Worm (Caenorhabditis elegans): ENCODE data around the gene trp-1.

trp-1 gene

ce11 chrIII:8521654-8522392 lies 13.1 kb upstream of the trp-1 start:
- no peak for TF ChIP-seq lsy-2 (tag; optimal IDR thresholded peaks at IDR 0.05)
- no peak for TF ChIP-seq mep-1 (tag; optimal IDR thresholded peaks at IDR 0.05)
- TF ChIP-seq nhr-237 (tag; optimal IDR thresholded peaks at IDR 0.05), result no peak
- TF ChIP-seq elt-3 (tag; optimal IDR thresholded peaks at IDR 0.05), result no peak
- no peak for TF ChIP-seq nhr-76 (tag; optimal IDR thresholded peaks at IDR 0.05)
- TF ChIP-seq unc-62 (GFP tag; optimal IDR thresholded peaks at IDR 0.05), result no peak
- TF ChIP-seq lin-13 (tag; optimal IDR thresholded peaks at IDR 0.05), result no peak
- no peak for TF ChIP-seq mls-2 (tag; optimal IDR thresholded peaks at IDR 0.05)
- TF ChIP-seq zip-8 (tag; optimal IDR thresholded peaks at IDR 0.05), result no peak
- TF ChIP-seq ceh-83 (GFP tag; optimal IDR thresholded peaks at IDR 0.05), result no peak
- no peak for TF ChIP-seq bed-3 (GFP tag; optimal IDR thresholded peaks at IDR 0.05)
- TF ChIP-seq mab-5 (tag; optimal IDR thresholded peaks at IDR 0.05), result no peak

- no peak for TF ChIP-seq pha-4 (tag; optimal IDR thresholded peaks at IDR 0.05)
Observed at ce11 chrIII:8524773-8525172, 10.2 kb upstream of the trp-1 start, which contains the start of gene idpp-15. TSS of gene idpp-15 (plus strand) at chrIII:8525073.

- TF ChIP-seq lsy-2 (tag; optimal IDR thresholded peaks at IDR 0.05) (peak; percentile 79), mab-5 (tag; optimal IDR thresholded peaks at IDR 0.05) (no peak), lin-32 (GFP tag; optimal IDR thresholded peaks at IDR 0.05) (peak; percentile 82), ceh-43 (GFP tag; optimal IDR thresholded peaks at IDR 0.05) (peak; percentile 23), nhr-28 (tag; optimal IDR thresholded peaks at IDR 0.05) (no peak), ceh-39 (tag; optimal IDR thresholded peaks at IDR 0.05) (no peak), nhr-237 (tag; optimal IDR thresholded peaks at IDR 0.05) (peak; percentile 32), sem-2 (GFP tag; optimal IDR thresholded peaks at IDR 0.05) (no peak), nhr-2 (tag; optimal IDR thresholded peaks at IDR 0.05) (no peak), elt-1 (tag; optimal IDR thresholded peaks at IDR 0.05; ENCODE audit: borderline replicate concordance, insufficient read depth) (no peak), ceh-83 (GFP tag; optimal IDR thresholded peaks at IDR 0.05) (no peak), unc-120 (tag; optimal IDR thresholded peaks at IDR 0.05; ENCODE audit: poor library complexity, severe bottlenecking) (no peak), flh-1 (GFP tag; optimal IDR thresholded peaks at IDR 0.05) (no peak), blmp-1 (tag; optimal IDR thresholded peaks at IDR 0.05) (no peak), drap-1 (GFP tag; optimal IDR thresholded peaks at IDR 0.05) (no peak), pha-4 (tag; optimal IDR thresholded peaks at IDR 0.05) (no peak), unc-62 (GFP tag; optimal IDR thresholded peaks at IDR 0.05) (peak; percentile 17), mls-2 (tag; optimal IDR thresholded peaks at IDR 0.05) (peak; percentile 4), nhr-76 (tag; optimal IDR thresholded peaks at IDR 0.05) (no peak), bed-3 (GFP tag; optimal IDR thresholded peaks at IDR 0.05) (no peak), ztf-11 (tag; optimal IDR thresholded peaks at IDR 0.05) (peak; percentile 25), M03D4.4 (tag; optimal IDR thresholded peaks at IDR 0.05) (no peak), unc-39 (tag; optimal IDR thresholded peaks at IDR 0.05) (no peak), snpc-4 (tag; optimal IDR thresholded peaks at IDR 0.05) (no peak), nhr-12 (tag; optimal IDR thresholded peaks at IDR 0.05) (no peak), elt-3 (tag; optimal IDR thresholded peaks at IDR 0.05) (no peak), sptf-1 (tag; optimal IDR thresholded peaks at IDR 0.05) (peak; percentile 39), ham-2 (GFP tag; optimal IDR thresholded peaks at IDR 0.05) (no peak), tbx-8 (GFP tag; optimal IDR thresholded peaks at IDR 0.05) (no peak), ces-1 (GFP tag; optimal IDR thresholded peaks at IDR 0.05) (peak; percentile 61), cnd-1 (tag; optimal IDR thresholded peaks at IDR 0.05) (peak; percentile 81), mep-1 (tag; optimal IDR thresholded peaks at IDR 0.05) (no peak), zip-8 (tag; optimal IDR thresholded peaks at IDR 0.05) (no peak), lin-13 (tag; optimal IDR thresholded peaks at IDR 0.05) (no peak), hlh-1 (tag; optimal IDR thresholded peaks at IDR 0.05) (peak; percentile 7)
Observed at ce11 chrIII:8529002-8529401, 5.9 kb upstream of the trp-1 start.

- no peak for TF ChIP-seq flh-1 (GFP tag; optimal IDR thresholded peaks at IDR 0.05)
- no peak for TF ChIP-seq unc-62 (GFP tag; optimal IDR thresholded peaks at IDR 0.05)
- no peak for TF ChIP-seq nhr-76 (tag; optimal IDR thresholded peaks at IDR 0.05)
- TF ChIP-seq ceh-39 (tag; optimal IDR thresholded peaks at IDR 0.05), result no peak
- TF ChIP-seq drap-1 (GFP tag; optimal IDR thresholded peaks at IDR 0.05), result no peak
- no peak for TF ChIP-seq ztf-11 (tag; optimal IDR thresholded peaks at IDR 0.05)
- no peak for TF ChIP-seq tbx-8 (GFP tag; optimal IDR thresholded peaks at IDR 0.05)
- no peak for TF ChIP-seq lsy-2 (tag; optimal IDR thresholded peaks at IDR 0.05)
- TF ChIP-seq ces-1 (GFP tag; optimal IDR thresholded peaks at IDR 0.05), result no peak
- TF ChIP-seq mab-5 (tag; optimal IDR thresholded peaks at IDR 0.05), result no peak
- TF ChIP-seq pha-4 (tag; optimal IDR thresholded peaks at IDR 0.05), result no peak
- no peak for TF ChIP-seq zip-8 (tag; optimal IDR thresholded peaks at IDR 0.05)
- no peak for TF ChIP-seq ceh-43 (GFP tag; optimal IDR thresholded peaks at IDR 0.05)
- no peak for TF ChIP-seq nhr-28 (tag; optimal IDR thresholded peaks at IDR 0.05)
- TF ChIP-seq elt-3 (tag; optimal IDR thresholded peaks at IDR 0.05), result no peak
- no peak for TF ChIP-seq bed-3 (GFP tag; optimal IDR thresholded peaks at IDR 0.05)
- no peak for TF ChIP-seq unc-39 (tag; optimal IDR thresholded peaks at IDR 0.05)
Observed at ce11 chrIII:8529772-8530171, 5.2 kb upstream of the trp-1 start, which contains the start of gene ZC21.10. TSS of gene ZC21.10 (plus strand) at chrIII:8530072.

Measured in whole organism, mixed stage, embryonic.